Worm (Caenorhabditis elegans) whole organism, L1 larva: Measurements from ENCODE around the gene zipt-2.3.

Experiments used
- C04F5.9 ChIP-seq: sonication (generic microtip); optimal IDR thresholded peaks from 2 replicates; lab custom pipeline; 2016; ENCODE audit warnings: missing genetic modification characterization, missing compliant biosample characterization
- C34B4.2 ChIP-seq: sonication (generic microtip); optimal IDR thresholded peaks from 2 replicates; lab custom pipeline; 2017; ENCODE audit warnings: mild to moderate bottlenecking, missing genetic modification characterization, missing compliant biosample characterization
- aha-1 ChIP-seq: fragments of 150-350 bp; optimal IDR thresholded peaks from 2 replicates; lab custom pipeline; 2014; ENCODE audit warnings: missing biosample characterization, missing genetic modification characterization
- aly-2 ChIP-seq: fragments of 150-350 bp; optimal IDR thresholded peaks from 2 replicates; lab custom pipeline; 2014; ENCODE audit warnings: missing biosample characterization, missing genetic modification characterization
- ama-1 ChIP-seq: fragments of 150-350 bp; optimal IDR thresholded peaks from 2 replicates; lab custom pipeline; 2014
- ceh-63 ChIP-seq: fragments of 200-800 bp; sonication (Bioruptor generic); optimal IDR thresholded peaks from 2 replicates; lab custom pipeline; 2018; ENCODE audit warnings: mild to moderate bottlenecking, missing genetic modification characterization, missing compliant biosample characterization
- ceh-82 ChIP-seq, 3 experiments: fragments of 150-350 bp in 1 of 3; sonication (generic microtip) in 2 of 3; optimal IDR thresholded peaks; 2 replicates each; lab custom pipeline; 2014 to 2017; ENCODE audit warnings: missing biosample characterization in 3 of 3, missing genetic modification characterization in 3 of 3
- ceh-88 ChIP-seq: fragments of 200-800 bp; sonication (Bioruptor generic); IDR thresholded peaks from 2 replicates; pipeline ENCODE4 v1.3.6; 2022; ENCODE audit warnings: missing genetic modification characterization, missing compliant biosample characterization
- dsc-1 ChIP-seq: sonication (generic microtip); optimal IDR thresholded peaks from 2 replicates; lab custom pipeline; 2016; ENCODE audit warnings: mild to moderate bottlenecking, missing genetic modification characterization, missing compliant biosample characterization
- efl-3 ChIP-seq: fragments of 200-800 bp; sonication (Bioruptor generic); optimal IDR thresholded peaks from 2 replicates; lab custom pipeline; 2018; ENCODE audit warnings: mild to moderate bottlenecking, missing genetic modification characterization, missing compliant biosample characterization
- egl-13 ChIP-seq: sonication (generic microtip); optimal IDR thresholded peaks from 2 replicates; lab custom pipeline; 2016; ENCODE audit warnings: missing genotype, missing genetic modification reagents, missing genetic modification characterization, missing compliant biosample characterization
- egl-27 ChIP-seq, 2 experiments: fragments of 150-350 bp in 1 of 2; sonication (generic microtip); optimal IDR thresholded peaks; 3 replicates each; lab custom pipeline; 2017 to 2018; ENCODE audit warnings: missing biosample characterization in 2 of 2, missing genetic modification characterization in 2 of 2, missing genetic modification reagents in 2 of 2
- elt-2 ChIP-seq: sonication (generic microtip); optimal IDR thresholded peaks from 2 replicates; lab custom pipeline; 2016; ENCODE audit warnings: missing genetic modification characterization, mild to moderate bottlenecking, inconsistent platforms, missing compliant biosample characterization, missing genetic modification reagents
- fkh-4 ChIP-seq: sonication (generic microtip); optimal IDR thresholded peaks from 2 replicates; lab custom pipeline; 2016; ENCODE audit warnings: missing compliant biosample characterization, missing genetic modification characterization, borderline replicate concordance
- fkh-8 ChIP-seq: sonication (generic microtip); optimal IDR thresholded peaks from 2 replicates; lab custom pipeline; 2016; ENCODE audit warnings: mild to moderate bottlenecking, missing genetic modification characterization, missing compliant biosample characterization
- grh-1 ChIP-seq: fragments of 200-800 bp; sonication (Bioruptor generic); IDR thresholded peaks from 2 replicates; pipeline ENCODE4 v1.3.6; 2022; ENCODE audit warnings: missing genetic modification reagents, missing genetic modification characterization, missing compliant biosample characterization
- hpl-2 ChIP-seq: fragments of 150-350 bp; optimal IDR thresholded peaks from 2 replicates; lab custom pipeline; 2014; ENCODE audit warnings: missing biosample characterization, missing genetic modification reagents, missing genetic modification characterization
- lin-14 ChIP-seq: fragments of 200-800 bp; sonication (Bioruptor generic); optimal IDR thresholded peaks from 2 replicates; lab custom pipeline; 2018; ENCODE audit warnings: mild to moderate bottlenecking, missing genetic modification characterization, moderate library complexity, missing compliant biosample characterization
- lin-35 ChIP-seq, 2 experiments: fragments of 150-350 bp; optimal IDR thresholded peaks; 2 replicates each; lab custom pipeline; 2014; ENCODE audit warnings: missing biosample characterization in 2 of 2, missing genetic modification characterization in 2 of 2, missing genetic modification reagents in 2 of 2
- lin-39 ChIP-seq: fragments of 150-350 bp; optimal IDR thresholded peaks from 2 replicates; lab custom pipeline; 2014; ENCODE audit warnings: missing biosample characterization, missing genetic modification reagents, missing genetic modification characterization
- lsy-2 ChIP-seq, 2 experiments: fragments of 150-350 bp; optimal IDR thresholded peaks; 2 replicates each; lab custom pipeline; 2014; ENCODE audit warnings: missing biosample characterization in 2 of 2, missing genetic modification characterization in 2 of 2
- mab-9 ChIP-seq: fragments of 200-800 bp; sonication (Bioruptor generic); IDR thresholded peaks from 2 replicates; pipeline ENCODE4 v1.3.6; 2022; ENCODE audit warnings: missing genetic modification reagents, missing genetic modification characterization, missing compliant biosample characterization
- mdl-1 ChIP-seq, 2 experiments: fragments of 150-350 bp; optimal IDR thresholded peaks; 2 replicates each; lab custom pipeline; 2014 to 2017; ENCODE audit warnings: missing biosample characterization in 2 of 2, missing genetic modification characterization in 2 of 2, inconsistent platforms in 1 of 2
- mep-1 ChIP-seq: fragments of 150-350 bp; optimal IDR thresholded peaks from 2 replicates; lab custom pipeline; 2014; ENCODE audit warnings: missing biosample characterization, missing genetic modification characterization
- nhr-19 ChIP-seq: fragments of 200-800 bp; sonication (Bioruptor generic); conservative IDR thresholded peaks from 2 replicates; pipeline ENCODE4 v1.3.6; 2022; ENCODE audit warnings: missing genetic modification characterization, missing compliant biosample characterization
- nhr-20 ChIP-seq: sonication (generic microtip); optimal IDR thresholded peaks from 2 replicates; lab custom pipeline; 2016; ENCODE audit warnings: mild to moderate bottlenecking, missing genetic modification characterization, missing compliant biosample characterization
- nhr-47 ChIP-seq: sonication (generic microtip); optimal IDR thresholded peaks from 2 replicates; lab custom pipeline; 2016; ENCODE audit warnings: mild to moderate bottlenecking, missing genetic modification characterization, moderate library complexity, missing compliant biosample characterization
- nhr-71 ChIP-seq: sonication (generic microtip); optimal IDR thresholded peaks from 2 replicates; lab custom pipeline; 2016; ENCODE audit warnings: mild to moderate bottlenecking, missing genetic modification characterization, moderate library complexity, missing compliant biosample characterization
- nhr-76 ChIP-seq: sonication (generic microtip); optimal IDR thresholded peaks from 2 replicates; lab custom pipeline; 2017; ENCODE audit warnings: missing biosample characterization, missing genetic modification characterization
- nhr-77 ChIP-seq: fragments of 150-350 bp; optimal IDR thresholded peaks from 2 replicates; lab custom pipeline; 2014; ENCODE audit warnings: missing biosample characterization, missing genetic modification characterization
- nhr-84 ChIP-seq: sonication (generic microtip); optimal IDR thresholded peaks from 2 replicates; lab custom pipeline; 2017; ENCODE audit warnings: missing biosample characterization, missing genetic modification characterization
- nhr-85 ChIP-seq: sonication (generic microtip); peaks from one replicate; lab custom pipeline; 2016; ENCODE audit warnings: missing genetic modification characterization, inconsistent platforms, missing compliant biosample characterization
- nhr-90 ChIP-seq: sonication (generic microtip); optimal IDR thresholded peaks from 2 replicates; lab custom pipeline; 2016; ENCODE audit warnings: mild to moderate bottlenecking, missing genetic modification characterization, missing compliant biosample characterization; ENCODE audit not compliant: poor library complexity
- pag-3 ChIP-seq: sonication (generic microtip); optimal IDR thresholded peaks from 2 replicates; lab custom pipeline; 2017; ENCODE audit warnings: missing genetic modification characterization, mild to moderate bottlenecking, missing compliant biosample characterization, antibody characterized with exemption, borderline replicate concordance; ENCODE audit not compliant: insufficient read depth
- pqm-1 ChIP-seq: sonication (generic microtip); optimal IDR thresholded peaks from 3 replicates; lab custom pipeline; 2017; ENCODE audit warnings: missing biosample characterization, missing genetic modification characterization
- rnt-1 ChIP-seq: sonication (generic microtip); optimal IDR thresholded peaks from 2 replicates; lab custom pipeline; 2016; ENCODE audit warnings: mild to moderate bottlenecking, missing genetic modification characterization, moderate library complexity, missing compliant biosample characterization
- snu-23 ChIP-seq: sonication (generic microtip); optimal IDR thresholded peaks from 2 replicates; lab custom pipeline; 2016; ENCODE audit warnings: missing genetic modification characterization, missing compliant biosample characterization
- sptf-1 ChIP-seq: fragments of 150-350 bp; optimal IDR thresholded peaks from 2 replicates; lab custom pipeline; 2014; ENCODE audit warnings: missing biosample characterization, missing genetic modification characterization
- sup-37 ChIP-seq: fragments of 200-800 bp; sonication (Bioruptor generic); optimal IDR thresholded peaks from 2 replicates; lab custom pipeline; 2018; ENCODE audit warnings: mild to moderate bottlenecking, missing genetic modification characterization, missing compliant biosample characterization
- swsn-7 ChIP-seq: sonication (generic microtip); optimal IDR thresholded peaks from 2 replicates; lab custom pipeline; 2016; ENCODE audit warnings: missing genetic modification characterization, missing compliant biosample characterization
- tbx-2 ChIP-seq: sonication (generic microtip); optimal IDR thresholded peaks from 2 replicates; lab custom pipeline; 2016; ENCODE audit warnings: missing genetic modification characterization, missing compliant biosample characterization
- unc-98 ChIP-seq: fragments of 200-800 bp; sonication (Bioruptor generic); IDR thresholded peaks from 2 replicates; pipeline ENCODE4 v1.3.6; 2022; ENCODE audit warnings: missing genetic modification characterization, missing compliant biosample characterization
- vab-15 ChIP-seq: sonication (generic microtip); optimal IDR thresholded peaks from 2 replicates; lab custom pipeline; 2017; ENCODE audit warnings: missing genotype, mild to moderate bottlenecking, missing genetic modification characterization, missing compliant biosample characterization
- zag-1 ChIP-seq: fragments of 150-350 bp; optimal IDR thresholded peaks from 2 replicates; lab custom pipeline; 2014; ENCODE audit warnings: missing biosample characterization, missing genetic modification characterization
- zip-4 ChIP-seq: fragments of 200-800 bp; sonication (Bioruptor generic); optimal IDR thresholded peaks from 2 replicates; lab custom pipeline; 2018; ENCODE audit warnings: mild to moderate bottlenecking, missing genetic modification characterization, moderate library complexity, missing compliant biosample characterization
- ztf-4 ChIP-seq: fragments of 150-350 bp; optimal IDR thresholded peaks from 2 replicates; lab custom pipeline; 2014; ENCODE audit warnings: missing biosample characterization, missing genetic modification characterization

Gene zipt-2.3

ce11 chrII:13672057-13672456 is 43.6 kb downstream of the zipt-2.3 start:
- TF ChIP-seq nhr-19: 0 out of 2 replicates have a peak, but pooled peaks have one; percentile 8
- TF ChIP-seq lin-35 (GFP tag; optimal IDR thresholded peaks at IDR 0.05; lab: Kevin White, UChicago): peak in 1 of 2 experiments; percentile 15
- peak; percentile 44 for TF ChIP-seq elt-2
- peak; percentile 30 for TF ChIP-seq nhr-20 (tag; lab: Kevin White, UChicago)
- peak; percentile 6 for TF ChIP-seq nhr-90 (tag; lab: Kevin White, UChicago)
- no peak for TF ChIP-seq egl-13 (tag; lab: Kevin White, UChicago)
- peak; percentile 60 for TF ChIP-seq nhr-85
- peak; percentile 20 for TF ChIP-seq snu-23
- no peak for TF ChIP-seq ama-1 (lab: Kevin White, UChicago)
- no peak for TF ChIP-seq ceh-82 (tag; optimal IDR thresholded peaks at IDR 0.05; lab: Kevin White, UChicago)
- TF ChIP-seq C04F5.9 (tag; lab: Kevin White, UChicago): no peak
- TF ChIP-seq nhr-47: no peak
- TF ChIP-seq swsn-7 (tag; lab: Kevin White, UChicago): no peak
- TF ChIP-seq nhr-71 (tag; lab: Kevin White, UChicago): peak; percentile 37
- TF ChIP-seq fkh-4 (tag; lab: Kevin White, UChicago): no peak
- peak; percentile 29 for TF ChIP-seq pag-3 (tag; lab: Kevin White, UChicago)
- TF ChIP-seq zip-4 (GFP tag; lab: Kevin White, UChicago): no peak
- TF ChIP-seq grh-1 (GFP tag; lab: Robert Waterston, UW): no peak
- no peak for TF ChIP-seq unc-98 (GFP tag; lab: Robert Waterston, UW)
- no peak for TF ChIP-seq rnt-1 (tag; lab: Kevin White, UChicago)

ce11 chrII:13670707-13671295 is 44.9 kb downstream of the zipt-2.3 start:
- TF ChIP-seq pqm-1 (tag; lab: Kevin White, UChicago): peak; percentile 54
- TF ChIP-seq nhr-84 (tag; lab: Kevin White, UChicago): no peak
- no peak for TF ChIP-seq dsc-1 (tag; lab: Kevin White, UChicago)
- no peak for TF ChIP-seq aha-1 (tag; lab: Kevin White, UChicago)
- no peak for TF ChIP-seq fkh-8 (tag; lab: Kevin White, UChicago)
- no peak for TF ChIP-seq nhr-20 (tag; lab: Kevin White, UChicago)
- TF ChIP-seq elt-2: peak; percentile 51

- TF ChIP-seq sptf-1 (no peak), vab-15 (tag; lab: Kevin White, UChicago) (no peak), egl-13 (tag; lab: Kevin White, UChicago) (no peak), mab-9 (GFP tag; lab: Robert Waterston, UW) (no peak), ceh-63 (GFP tag; lab: Kevin White, UChicago) (no peak), zip-4 (GFP tag; lab: Kevin White, UChicago) (no peak), nhr-71 (tag; lab: Kevin White, UChicago) (peak; percentile 36), nhr-85 (peak; percentile 55), zag-1 (no peak), lin-35 (GFP tag; optimal IDR thresholded peaks at IDR 0.05; lab: Kevin White, UChicago) (peak in 1 of 2 experiments; percentile 19), aha-1 (tag; lab: Kevin White, UChicago) (no peak), tbx-2 (tag; lab: Kevin White, UChicago) (peak; percentile 20), lin-39 (no peak), efl-3 (GFP tag; lab: Kevin White, UChicago) (no peak), nhr-77 (tag; lab: Kevin White, UChicago) (no peak), mep-1 (tag; lab: Kevin White, UChicago) (no peak), nhr-84 (tag; lab: Kevin White, UChicago) (no peak), ztf-4 (no peak), aly-2 (tag; lab: Kevin White, UChicago) (no peak), nhr-20 (tag; lab: Kevin White, UChicago) (peak; percentile 30), sup-37 (GFP tag; lab: Kevin White, UChicago) (no peak), lin-14 (GFP tag; lab: Kevin White, UChicago) (no peak), mdl-1 (tag; optimal IDR thresholded peaks at IDR 0.05; lab: Kevin White, UChicago) (no peak), dsc-1 (tag; lab: Kevin White, UChicago) (no peak), C34B4.2 (tag; lab: Kevin White, UChicago) (no peak), lsy-2 (tag; optimal IDR thresholded peaks at IDR 0.05; lab: Kevin White, UChicago) (no peak), egl-27 (tag; optimal IDR thresholded peaks at IDR 0.05; lab: Kevin White, UChicago) (no peak), hpl-2 (GFP tag; lab: Kevin White, UChicago) (no peak), ama-1 (lab: Kevin White, UChicago) (peak; percentile 78), nhr-76 (tag; lab: Kevin White, UChicago) (no peak), ceh-88 (GFP tag; lab: Robert Waterston, UW) (no peak), nhr-19 (peak; percentile 25)
Measured at ce11 chrII:13668844-13669441, 46.7 kb downstream of the zipt-2.3 start, which contains the start of gene C31C9.7. C31C9.7 (plus strand) TSS chrII:13669104.
